Worm (Caenorhabditis elegans) whole organism, young adult: Measurements from ENCODE around the gene F01F1.14.

Experiments used
- B0035.1 ChIP-seq: sonication (generic microtip); optimal IDR thresholded peaks from 2 replicates; lab custom pipeline; 2016; ENCODE audit warnings: missing genetic modification characterization, mild to moderate bottlenecking, missing compliant biosample characterization, missing genotype, missing genetic modification reagents
- F22D6.2 ChIP-seq: sonication (generic microtip); optimal IDR thresholded peaks from 2 replicates; lab custom pipeline; 2016; ENCODE audit warnings: mild to moderate bottlenecking, missing genetic modification characterization, missing compliant biosample characterization
- F39B2.1 ChIP-seq: fragments of 200-800 bp; sonication (Bioruptor generic); IDR thresholded peaks from 2 replicates; pipeline ENCODE4 v1.3.6; 2022; ENCODE audit warnings: missing genetic modification reagents, missing genetic modification characterization, missing compliant biosample characterization
- F49E8.2 ChIP-seq: sonication (generic microtip); optimal IDR thresholded peaks from 3 replicates; lab custom pipeline; 2017; ENCODE audit warnings: missing genetic modification characterization, mild to moderate bottlenecking, missing compliant biosample characterization, antibody characterized with exemption, moderate library complexity; ENCODE audit not compliant: insufficient read depth
- K12H6.12 ChIP-seq: fragments of 200-800 bp; sonication (Bioruptor generic); optimal IDR thresholded peaks from 2 replicates; lab custom pipeline; 2018; ENCODE audit warnings: mild to moderate bottlenecking, missing genetic modification characterization, missing compliant biosample characterization
- Y53F4B.3 ChIP-seq: fragments of 200-800 bp; sonication (Bioruptor generic); IDR thresholded peaks from 2 replicates; pipeline ENCODE4 v1.3.6; 2022; ENCODE audit warnings: missing genetic modification reagents, missing genetic modification characterization, missing compliant biosample characterization
- Y95B8A.8 ChIP-seq: fragments of 200-800 bp; sonication (Bioruptor generic); IDR thresholded peaks from 2 replicates; pipeline ENCODE4 v1.3.6; 2022; ENCODE audit warnings: missing genetic modification reagents, missing genetic modification characterization, missing compliant biosample characterization
- ZK185.1 ChIP-seq: sonication (generic microtip); optimal IDR thresholded peaks from 2 replicates; lab custom pipeline; 2016; ENCODE audit warnings: mild to moderate bottlenecking, missing genetic modification characterization, missing compliant biosample characterization; ENCODE audit not compliant: poor library complexity, severe bottlenecking
- attf-3 ChIP-seq: fragments of 200-800 bp; sonication (Bioruptor generic); conservative IDR thresholded peaks from 2 replicates; pipeline ENCODE4 v1.3.6; 2022; ENCODE audit warnings: missing genetic modification reagents, missing genetic modification characterization, missing compliant biosample characterization
- ccch-3 ChIP-seq: fragments of 200-800 bp; sonication (Bioruptor generic); optimal IDR thresholded peaks from 2 replicates; lab custom pipeline; 2018; ENCODE audit warnings: mild to moderate bottlenecking, missing genetic modification characterization, missing compliant biosample characterization
- cebp-1 ChIP-seq, 2 experiments: fragments of 200-800 bp in 1 of 2; sonication (Bioruptor generic) in 1 of 2; sonication (generic microtip) in 1 of 2; IDR thresholded peaks in 1 of 2; optimal IDR thresholded peaks in 1 of 2; 2 replicates each; pipeline versions ENCODE4 v1.3.6 to Lab custom; 2017 to 2022; ENCODE audit warnings: missing compliant biosample characterization in 2 of 2, missing genetic modification characterization in 2 of 2, mild to moderate bottlenecking in 1 of 2, missing genetic modification reagents in 1 of 2, moderate library complexity in 1 of 2
- ceh-100 ChIP-seq: fragments of 200-800 bp; sonication (Bioruptor generic); IDR thresholded peaks from 2 replicates; pipeline ENCODE4 v1.3.6; 2022; ENCODE audit warnings: missing genetic modification reagents, missing genetic modification characterization, missing compliant biosample characterization
- ceh-58 ChIP-seq: fragments of 200-800 bp; sonication (Bioruptor generic); IDR thresholded peaks from 2 replicates; pipeline ENCODE4 v1.3.6; 2022; ENCODE audit warnings: missing genetic modification characterization, missing compliant biosample characterization
- dox-1 ChIP-seq: fragments of 200-800 bp; sonication (Bioruptor generic); IDR thresholded peaks from 2 replicates; pipeline ENCODE4 v1.3.6; 2022; ENCODE audit warnings: missing genetic modification reagents, missing genetic modification characterization, missing compliant biosample characterization
- dpff-1 ChIP-seq: sonication (generic microtip); optimal IDR thresholded peaks from 2 replicates; lab custom pipeline; 2017; ENCODE audit warnings: mild to moderate bottlenecking, missing genetic modification characterization, missing compliant biosample characterization
- dpl-1 ChIP-seq: fragments of 150-350 bp; optimal IDR thresholded peaks from 2 replicates; lab custom pipeline; 2014; ENCODE audit warnings: missing biosample characterization, missing genetic modification reagents, missing genetic modification characterization
- egl-18 ChIP-seq: fragments of 200-800 bp; sonication (Bioruptor generic); IDR thresholded peaks from 2 replicates; pipeline ENCODE4 v1.3.6; 2022; ENCODE audit warnings: missing genetic modification reagents, missing genetic modification characterization, missing compliant biosample characterization
- egrh-3 ChIP-seq: fragments of 200-800 bp; sonication (Bioruptor generic); IDR thresholded peaks from 2 replicates; pipeline ENCODE4 v1.3.6; 2022; ENCODE audit warnings: missing genetic modification reagents, missing genetic modification characterization, missing compliant biosample characterization
- ekl-4 ChIP-seq: fragments of 200-800 bp; sonication (Bioruptor generic); IDR thresholded peaks from 2 replicates; pipeline ENCODE4 v1.3.6; 2022; ENCODE audit warnings: missing genetic modification reagents, missing genetic modification characterization, missing compliant biosample characterization
- hlh-12 ChIP-seq: sonication (generic microtip); optimal IDR thresholded peaks from 2 replicates; lab custom pipeline; 2016; ENCODE audit warnings: missing genetic modification characterization, missing compliant biosample characterization
- hmg-20 ChIP-seq: fragments of 200-800 bp; sonication (Bioruptor generic); IDR thresholded peaks from 2 replicates; pipeline ENCODE4 v1.3.6; 2022; ENCODE audit warnings: missing genetic modification reagents, missing genetic modification characterization, missing compliant biosample characterization
- hsf-1 ChIP-seq: fragments of 200-800 bp; sonication (Bioruptor generic); IDR thresholded peaks from 2 replicates; pipeline ENCODE4 v1.3.6; 2022; ENCODE audit warnings: missing genetic modification reagents, missing genetic modification characterization, missing compliant biosample characterization
- let-607 ChIP-seq, 2 experiments: fragments of 200-800 bp in 1 of 2; sonication (Bioruptor generic) in 1 of 2; sonication (generic microtip) in 1 of 2; optimal IDR thresholded peaks; 2 replicates each; lab custom pipeline; 2016 to 2018; ENCODE audit warnings: mild to moderate bottlenecking in 2 of 2, missing compliant biosample characterization in 2 of 2, missing genetic modification characterization in 2 of 2, moderate library complexity in 2 of 2, missing genotype in 1 of 2
- lin-26 ChIP-seq: fragments of 200-800 bp; sonication (Bioruptor generic); IDR thresholded peaks from 2 replicates; pipeline ENCODE4 v1.3.6; 2022; ENCODE audit warnings: missing genetic modification reagents, missing genetic modification characterization, missing compliant biosample characterization
- lin-40 ChIP-seq: sonication (generic microtip); optimal IDR thresholded peaks from 2 replicates; lab custom pipeline; 2016; ENCODE audit warnings: missing genetic modification characterization, mild to moderate bottlenecking, missing compliant biosample characterization, missing genotype, missing genetic modification reagents
- lir-1 ChIP-seq: fragments of 200-800 bp; sonication (Bioruptor generic); conservative IDR thresholded peaks from 2 replicates; pipeline ENCODE4 v1.3.6; 2022; ENCODE audit warnings: missing genetic modification reagents, missing genetic modification characterization, missing compliant biosample characterization
- madf-6 ChIP-seq: fragments of 200-800 bp; sonication (Bioruptor generic); IDR thresholded peaks from 2 replicates; pipeline ENCODE4 v1.3.6; 2022; ENCODE audit warnings: missing genetic modification reagents, missing genetic modification characterization, missing compliant biosample characterization
- nhr-179 ChIP-seq: sonication (generic microtip); optimal IDR thresholded peaks from 2 replicates; lab custom pipeline; 2016; ENCODE audit warnings: mild to moderate bottlenecking, missing genetic modification characterization, missing compliant biosample characterization
- nhr-80 ChIP-seq: sonication (generic microtip); optimal IDR thresholded peaks from 2 replicates; lab custom pipeline; 2016; ENCODE audit warnings: missing genetic modification characterization, missing compliant biosample characterization
- pbrm-1 ChIP-seq: fragments of 200-800 bp; sonication (Bioruptor generic); IDR thresholded peaks from 2 replicates; pipeline ENCODE4 v1.3.6; 2022; ENCODE audit warnings: missing genetic modification reagents, missing genetic modification characterization, missing compliant biosample characterization
- sdz-38 ChIP-seq: sonication (generic microtip); optimal IDR thresholded peaks from 2 replicates; lab custom pipeline; 2016; ENCODE audit warnings: missing genotype, missing genetic modification characterization, missing compliant biosample characterization
- snpc-1.1 ChIP-seq: sonication (generic microtip); optimal IDR thresholded peaks from 2 replicates; lab custom pipeline; 2017; ENCODE audit warnings: missing genetic modification characterization, mild to moderate bottlenecking, missing compliant biosample characterization, antibody characterized with exemption, moderate library complexity, missing genotype, missing genetic modification reagents; ENCODE audit not compliant: insufficient read depth
- snpc-1.3 ChIP-seq: sonication (generic microtip); optimal IDR thresholded peaks from 2 replicates; lab custom pipeline; 2017; ENCODE audit warnings: missing genetic modification characterization, mild to moderate bottlenecking, missing compliant biosample characterization, antibody characterized with exemption, moderate library complexity, missing genotype, missing genetic modification reagents; ENCODE audit not compliant: insufficient read depth
- snpc-3.4 ChIP-seq: sonication (generic microtip); optimal IDR thresholded peaks from 2 replicates; lab custom pipeline; 2017; ENCODE audit warnings: missing genetic modification characterization, mild to moderate bottlenecking, missing compliant biosample characterization, antibody characterized with exemption, moderate library complexity, missing genotype, missing genetic modification reagents
- sptf-2 ChIP-seq: fragments of 200-800 bp; sonication (Bioruptor generic); optimal IDR thresholded peaks from 2 replicates; lab custom pipeline; 2018; ENCODE audit warnings: mild to moderate bottlenecking, missing genetic modification characterization, missing compliant biosample characterization
- tlf-1 ChIP-seq: fragments of 200-800 bp; sonication (Bioruptor generic); optimal IDR thresholded peaks from 2 replicates; lab custom pipeline; 2018; ENCODE audit warnings: mild to moderate bottlenecking, missing genetic modification characterization, missing compliant biosample characterization
- ztf-22 ChIP-seq: fragments of 200-800 bp; sonication (Bioruptor generic); optimal IDR thresholded peaks from 2 replicates; lab custom pipeline; 2018; ENCODE audit warnings: mild to moderate bottlenecking, missing genetic modification characterization, moderate library complexity, missing compliant biosample characterization
- ztf-26 ChIP-seq: sonication (generic microtip); optimal IDR thresholded peaks from 2 replicates; lab custom pipeline; 2017; ENCODE audit warnings: missing genetic modification characterization, missing compliant biosample characterization
- ztf-28 ChIP-seq: fragments of 200-800 bp; sonication (Bioruptor generic); IDR thresholded peaks from 2 replicates; pipeline ENCODE4 v1.3.6; 2022; ENCODE audit warnings: missing genetic modification reagents, missing genetic modification characterization, missing compliant biosample characterization
- ztf-3 ChIP-seq: fragments of 200-800 bp; sonication (Bioruptor generic); optimal IDR thresholded peaks from 2 replicates; lab custom pipeline; 2018; ENCODE audit warnings: mild to moderate bottlenecking, missing genetic modification characterization, missing compliant biosample characterization

F01F1.14 gene

ce11 chrIII:5841676-5842075 is 41.0 kb downstream of the F01F1.14 start (continued):
- no peak for TF ChIP-seq ztf-28 (GFP tag; lab: Robert Waterston, UW)
- no peak for TF ChIP-seq snpc-1.3 (tag; lab: Kevin White, UChicago)
- peak; percentile 36; the same call in 1 of the 2 replicates for TF ChIP-seq dox-1 (GFP tag; lab: Robert Waterston, UW)
- TF ChIP-seq ceh-58: no peak
- TF ChIP-seq nhr-179: no peak

- peak; percentile 13; the same call in 1 of the 2 replicates for TF ChIP-seq Y95B8A.8 (GFP tag; lab: Robert Waterston, UW)
- TF ChIP-seq hsf-1: no peak
- TF ChIP-seq F22D6.2 (tag; lab: Kevin White, UChicago): no peak
- TF ChIP-seq nhr-80: peak; percentile 21
Observed at ce11 chrIII:5840815-5841573, 41.7 kb downstream of the F01F1.14 start.

DNA sequence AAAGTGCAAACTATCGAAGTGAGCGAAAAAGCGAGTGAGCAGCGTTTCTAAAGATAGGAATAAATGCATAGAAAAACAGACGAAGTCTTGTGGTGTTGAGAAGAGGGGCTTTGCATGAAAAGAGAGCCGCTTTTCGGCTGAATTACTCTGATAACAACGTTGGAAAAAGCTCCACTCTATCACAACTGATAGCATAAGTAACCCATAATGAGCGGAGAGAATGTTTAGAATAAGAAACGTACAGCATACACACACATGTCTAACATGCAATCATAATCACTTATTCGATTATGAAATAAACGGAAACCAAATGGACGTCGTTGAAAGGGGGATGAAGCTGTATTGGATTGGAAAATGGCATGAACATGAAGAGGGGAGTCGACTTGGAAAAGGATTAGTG is 42.4 kb downstream of the F01F1.14 start:
- TF ChIP-seq egl-18 (GFP tag; lab: Robert Waterston, UW) (no peak), cebp-1 (GFP tag; IDR thresholded peaks at IDR 0.05; lab: Robert Waterston, UW) (peak; percentile 21; the same call in 1 of the 2 replicates), cebp-1 (tag; optimal IDR thresholded peaks at IDR 0.05; lab: Kevin White, UChicago) (peak; percentile 64), nhr-80 (peak; percentile 46), dox-1 (GFP tag; lab: Robert Waterston, UW) (0 out of 2 replicates have a peak, but pooled peaks have one; percentile 9), dpl-1 (GFP tag; lab: Kevin White, UChicago) (no peak)
- TF ChIP-seq, all 124 proteins: peak for 3

DNA sequence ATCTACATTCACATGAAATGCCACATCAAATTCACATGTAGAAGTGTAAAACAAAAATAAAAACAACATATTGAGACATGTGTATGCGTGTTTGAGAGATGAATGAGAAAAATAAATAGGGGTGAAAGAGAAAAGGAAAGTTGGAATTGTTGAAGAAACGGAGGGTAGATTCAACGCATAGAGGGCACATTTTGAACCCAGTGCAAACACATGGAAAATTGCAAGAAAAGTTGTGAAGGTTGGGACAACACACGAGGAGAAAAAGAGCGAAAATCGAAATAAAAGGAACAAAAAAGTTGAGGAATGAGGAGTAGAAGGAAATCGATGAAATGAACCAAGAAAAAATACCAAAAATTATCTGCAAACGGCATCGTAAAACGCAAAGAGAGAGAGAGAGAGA is 43.1 kb downstream of the F01F1.14 start:
- TF ChIP-seq F39B2.1 (GFP tag; lab: Robert Waterston, UW): no peak
- TF ChIP-seq ZK185.1: no peak
- TF ChIP-seq ceh-100: no peak
- no peak for TF ChIP-seq F49E8.2 (tag; lab: Kevin White, UChicago)
- no peak for TF ChIP-seq lin-40 (tag; lab: Kevin White, UChicago)
- no peak for TF ChIP-seq pbrm-1 (GFP tag; lab: Robert Waterston, UW)
- TF ChIP-seq egrh-3 (GFP tag; lab: Robert Waterston, UW): no peak

DNA sequence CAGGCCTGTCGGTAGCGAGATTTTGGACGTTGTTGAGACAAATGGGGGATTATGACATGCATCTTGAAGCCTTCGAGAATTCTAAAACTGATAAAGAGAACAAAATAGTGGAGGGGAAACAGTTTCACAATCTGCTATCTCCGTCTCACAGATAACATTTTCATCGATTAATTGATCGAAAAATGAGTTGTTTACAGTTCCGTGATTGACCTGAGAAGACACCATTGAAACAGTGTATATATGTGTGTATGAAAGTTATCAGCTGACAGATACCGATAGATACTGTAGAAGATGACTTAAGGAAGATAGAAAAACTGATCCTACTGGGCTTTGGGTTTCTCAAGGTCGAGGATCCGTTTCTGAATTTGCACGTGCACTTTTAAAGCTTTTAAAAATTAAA is 43.6 kb downstream of the F01F1.14 start:
- no peak for TF ChIP-seq hlh-12 (tag; lab: Kevin White, UChicago)
- no peak for TF ChIP-seq ztf-28 (GFP tag; lab: Robert Waterston, UW)
- TF ChIP-seq tlf-1 (GFP tag; lab: Kevin White, UChicago): no peak
- no peak for TF ChIP-seq ztf-22 (GFP tag; lab: Kevin White, UChicago)
- TF ChIP-seq snpc-1.1: no peak
- no peak for TF ChIP-seq ccch-3 (GFP tag; lab: Kevin White, UChicago)
- no peak for TF ChIP-seq ekl-4 (GFP tag; lab: Robert Waterston, UW)
- no peak for TF ChIP-seq sdz-38 (tag; lab: Kevin White, UChicago)
- TF ChIP-seq lin-26: no peak
- no peak for TF ChIP-seq ztf-3
- TF ChIP-seq let-607 (tag; optimal IDR thresholded peaks at IDR 0.05; lab: Kevin White, UChicago): peak in 1 of 2 experiments; percentile 31
- TF ChIP-seq K12H6.12 (tag; lab: Kevin White, UChicago): no peak
- no peak for TF ChIP-seq dpff-1 (tag; lab: Kevin White, UChicago)
- no peak for TF ChIP-seq snpc-3.4 (tag; lab: Kevin White, UChicago)
- TF ChIP-seq attf-3 (GFP tag; lab: Robert Waterston, UW): no peak
- no peak for TF ChIP-seq lir-1
- no peak for TF ChIP-seq madf-6 (GFP tag; lab: Robert Waterston, UW)
- no peak for TF ChIP-seq Y53F4B.3
- no peak for TF ChIP-seq ztf-26 (tag; lab: Kevin White, UChicago)
- TF ChIP-seq hmg-20: no peak
- TF ChIP-seq F39B2.1 (GFP tag; lab: Robert Waterston, UW): no peak
- TF ChIP-seq sptf-2 (GFP tag; lab: Kevin White, UChicago): no peak
- no peak for TF ChIP-seq B0035.1 (tag; lab: Kevin White, UChicago)
